Worm (Caenorhabditis elegans): ENCODE measurements around the gene glod-4.
A peak's percentile ranks its signal among the peaks of the same experiment; 100 is the strongest.

The glod-4 gene

DNA sequence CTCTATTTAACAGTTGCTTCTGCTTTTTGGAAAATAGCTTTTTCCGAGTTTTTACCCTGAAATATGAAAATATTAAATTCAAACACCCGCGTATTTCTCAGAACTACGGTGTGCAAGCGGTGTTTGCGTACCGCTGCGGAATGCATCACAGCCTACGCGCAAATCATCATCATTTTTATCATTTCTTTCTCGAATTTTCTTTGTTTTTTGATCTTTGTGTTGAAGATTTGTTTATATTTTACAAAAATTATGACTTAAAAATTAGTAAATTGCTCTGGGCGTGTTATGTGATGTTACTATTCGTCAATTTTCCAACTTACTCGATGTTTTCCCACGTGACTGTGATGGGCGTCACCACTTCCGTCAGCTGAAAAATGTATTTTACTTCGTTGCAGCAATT is 2.5 kb upstream of the glod-4 start (continued):
- TF ChIP-seq mdl-1 (tag; optimal IDR thresholded peaks at IDR 0.05) (peak in 1 of 2 experiments; percentile 59), T20F7.1 (GFP tag; optimal IDR thresholded peaks at IDR 0.05) (peak; percentile 53), snpc-1.2 (GFP tag; IDR thresholded peaks at IDR 0.05) (no peak), mep-1 (tag; optimal IDR thresholded peaks at IDR 0.05) (peak; percentile 69), dmd-6 (GFP tag; IDR thresholded peaks at IDR 0.05) (peak; percentile 49), lin-15B (tag; optimal IDR thresholded peaks at IDR 0.05) (no peak), zip-11 (GFP tag; IDR thresholded peaks at IDR 0.05) (no peak), zag-1 (tag; optimal IDR thresholded peaks at IDR 0.05) (no peak), F26F4.8 (GFP tag; conservative IDR thresholded peaks at IDR 0.05) (no peak), nhr-28 (tag; optimal IDR thresholded peaks at IDR 0.05) (peak; percentile 68), ceh-82 (tag; optimal IDR thresholded peaks at IDR 0.05) (no peak), ama-1 (optimal IDR thresholded peaks at IDR 0.05) (peak; percentile 35), saeg-2 (GFP tag; IDR thresholded peaks at IDR 0.05) (no peak), Y48G9A.11 (GFP tag; IDR thresholded peaks at IDR 0.05) (no peak), zip-2 (tag; optimal IDR thresholded peaks at IDR 0.05) (peak; percentile 15), zfp-3 (GFP tag; conservative IDR thresholded peaks at IDR 0.05) (no peak), hif-1 (tag; optimal IDR thresholded peaks at IDR 0.05) (peak in 1 of 2 experiments; percentile 26), nhr-41 (GFP tag; IDR thresholded peaks at IDR 0.05) (no peak), nhr-25 (tag; optimal IDR thresholded peaks at IDR 0.05; ENCODE audit: borderline replicate concordance, insufficient read depth) (no peak), daf-19 (GFP tag; conservative IDR thresholded peaks at IDR 0.05) (no peak), ces-1 (GFP tag; optimal IDR thresholded peaks at IDR 0.05) (no peak), pha-4 (GFP tag; IDR thresholded peaks at IDR 0.05) (no peak; the same call in 1 of the 2 replicates), pha-4 (tag; optimal IDR thresholded peaks at IDR 0.05) (peak; percentile 48), lin-29 (GFP tag; IDR thresholded peaks at IDR 0.05) (no peak), Y105C5A.15 (GFP tag; IDR thresholded peaks at IDR 0.05) (no peak), F49E8.2 (tag; optimal IDR thresholded peaks at IDR 0.05; ENCODE audit: borderline replicate concordance) (no peak), nhr-237 (tag; optimal IDR thresholded peaks at IDR 0.05) (no peak), dpl-1 (GFP tag; optimal IDR thresholded peaks at IDR 0.05) (peak; percentile 97), ceh-44 (GFP tag; IDR thresholded peaks at IDR 0.05) (no peak), hlh-11 (tag; optimal IDR thresholded peaks at IDR 0.05) (peak; percentile 79), ctbp-1 (GFP tag; IDR thresholded peaks at IDR 0.05) (peak; percentile 48; the same call in 1 of the 2 replicates), nhr-102 (tag; optimal IDR thresholded peaks at IDR 0.05) (no peak), vab-7 (GFP tag; IDR thresholded peaks at IDR 0.05) (no peak), nhr-10 (tag; optimal IDR thresholded peaks at IDR 0.05) (no peak), mdt-29 (GFP tag; IDR thresholded peaks at IDR 0.05) (no peak), arid-1 (GFP tag; conservative IDR thresholded peaks at IDR 0.05) (no peak), nhr-77 (tag; optimal IDR thresholded peaks at IDR 0.05) (peak; percentile 47), lin-38 (GFP tag; IDR thresholded peaks at IDR 0.05) (peak; percentile 64), zfp-2 (tag; optimal IDR thresholded peaks at IDR 0.05) (no peak), F37D6.2 (tag; optimal IDR thresholded peaks at IDR 0.05) (no peak), daf-16 (GFP tag; optimal IDR thresholded peaks at IDR 0.05) (no peak), daf-16 (tag; optimal IDR thresholded peaks at IDR 0.05) (peak; percentile 65), madf-5 (GFP tag; IDR thresholded peaks at IDR 0.05) (no peak), sdz-12 (GFP tag; optimal IDR thresholded peaks at IDR 0.05) (no peak), lin-39 (tag; optimal IDR thresholded peaks at IDR 0.05) (no peak), unc-39 (tag; optimal IDR thresholded peaks at IDR 0.05) (no peak), tag-97 (GFP tag; IDR thresholded peaks at IDR 0.05) (no peak), unc-62 (GFP tag; optimal IDR thresholded peaks at IDR 0.05 in 1 of 2) (no peak), unc-62 (tag; optimal IDR thresholded peaks at IDR 0.05) (no peak), duxl-1 (tag; optimal IDR thresholded peaks at IDR 0.05; ENCODE audit: poor library complexity) (no peak), aly-2 (tag; optimal IDR thresholded peaks at IDR 0.05) (no peak), nhr-6 (tag; optimal IDR thresholded peaks at IDR 0.05) (no peak), ztf-11 (tag; optimal IDR thresholded peaks at IDR 0.05) (no peak)
